Worm (Caenorhabditis elegans) whole organism, L1 larva: Measurements from ENCODE around the gene irld-27.

Source experiments
- C04F5.9 ChIP-seq: sonication (generic microtip); optimal IDR thresholded peaks from 2 replicates; lab custom pipeline; 2016; ENCODE audit warnings: missing genetic modification characterization, missing compliant biosample characterization
- Y116A8C.19 ChIP-seq: sonication (generic microtip); optimal IDR thresholded peaks from 2 replicates; lab custom pipeline; 2016; ENCODE audit warnings: missing compliant biosample characterization, missing genetic modification characterization, borderline replicate concordance
- alr-1 ChIP-seq: fragments of 200-800 bp; sonication (Bioruptor generic); optimal IDR thresholded peaks from 2 replicates; lab custom pipeline; 2018; ENCODE audit warnings: borderline replicate concordance, mild to moderate bottlenecking, missing genetic modification characterization, missing compliant biosample characterization
- ama-1 ChIP-seq: fragments of 150-350 bp; optimal IDR thresholded peaks from 2 replicates; lab custom pipeline; 2014
- blmp-1 ChIP-seq: fragments of 150-350 bp; optimal IDR thresholded peaks from 2 replicates; lab custom pipeline; 2014; ENCODE audit warnings: missing biosample characterization, missing genetic modification characterization
- ceh-63 ChIP-seq: fragments of 200-800 bp; sonication (Bioruptor generic); optimal IDR thresholded peaks from 2 replicates; lab custom pipeline; 2018; ENCODE audit warnings: mild to moderate bottlenecking, missing genetic modification characterization, missing compliant biosample characterization
- ceh-82 ChIP-seq, 3 experiments: fragments of 150-350 bp in 1 of 3; sonication (generic microtip) in 2 of 3; optimal IDR thresholded peaks; 2 replicates each; lab custom pipeline; 2014 to 2017; ENCODE audit warnings: missing biosample characterization in 3 of 3, missing genetic modification characterization in 3 of 3
- dpl-1 ChIP-seq, 3 experiments: fragments of 150-350 bp in 2 of 3; sonication (generic microtip) in 1 of 3; optimal IDR thresholded peaks; 2 replicates each; lab custom pipeline; 2014 to 2017; ENCODE audit warnings: missing biosample characterization in 3 of 3, missing genetic modification characterization in 3 of 3, missing genetic modification reagents in 3 of 3
- efl-1 ChIP-seq, 4 experiments: fragments of 150-350 bp; optimal IDR thresholded peaks in 3 of 4; peaks in 1 of 4; 1 replicate in 1 of 4; 2 replicates in 3 of 4; lab custom pipeline; 2014; ENCODE audit warnings: missing biosample characterization in 2 of 4, missing genetic modification characterization in 2 of 4, missing genetic modification reagents in 2 of 4
- efl-3 ChIP-seq: fragments of 200-800 bp; sonication (Bioruptor generic); optimal IDR thresholded peaks from 2 replicates; lab custom pipeline; 2018; ENCODE audit warnings: mild to moderate bottlenecking, missing genetic modification characterization, missing compliant biosample characterization
- egl-13 ChIP-seq: sonication (generic microtip); optimal IDR thresholded peaks from 2 replicates; lab custom pipeline; 2016; ENCODE audit warnings: missing genotype, missing genetic modification reagents, missing genetic modification characterization, missing compliant biosample characterization
- fkh-10 ChIP-seq: sonication (generic microtip); optimal IDR thresholded peaks from 2 replicates; lab custom pipeline; 2017; ENCODE audit warnings: missing biosample characterization, missing genetic modification reagents, missing genetic modification characterization
- hlh-17 ChIP-seq: fragments of 200-800 bp; sonication (Bioruptor generic); optimal IDR thresholded peaks from 2 replicates; lab custom pipeline; 2018; ENCODE audit warnings: missing genetic modification characterization, mild to moderate bottlenecking, missing compliant biosample characterization, moderate library complexity, borderline replicate concordance
- hlh-4 ChIP-seq: sonication (generic microtip); optimal IDR thresholded peaks from 2 replicates; lab custom pipeline; 2016; ENCODE audit warnings: mild to moderate bottlenecking, missing genetic modification characterization, missing compliant biosample characterization
- lin-35 ChIP-seq, 2 experiments: fragments of 150-350 bp; optimal IDR thresholded peaks; 2 replicates each; lab custom pipeline; 2014; ENCODE audit warnings: missing biosample characterization in 2 of 2, missing genetic modification characterization in 2 of 2, missing genetic modification reagents in 2 of 2
- lsy-2 ChIP-seq, 2 experiments: fragments of 150-350 bp; optimal IDR thresholded peaks; 2 replicates each; lab custom pipeline; 2014; ENCODE audit warnings: missing biosample characterization in 2 of 2, missing genetic modification characterization in 2 of 2
- nhr-11 ChIP-seq: fragments of 150-350 bp; optimal IDR thresholded peaks from 2 replicates; lab custom pipeline; 2014; ENCODE audit warnings: missing biosample characterization, missing genetic modification characterization
- nhr-12 ChIP-seq: sonication (generic microtip); optimal IDR thresholded peaks from 2 replicates; lab custom pipeline; 2017; ENCODE audit warnings: missing biosample characterization, missing genetic modification characterization
- nhr-20 ChIP-seq: sonication (generic microtip); optimal IDR thresholded peaks from 2 replicates; lab custom pipeline; 2016; ENCODE audit warnings: mild to moderate bottlenecking, missing genetic modification characterization, missing compliant biosample characterization
- nhr-47 ChIP-seq: sonication (generic microtip); optimal IDR thresholded peaks from 2 replicates; lab custom pipeline; 2016; ENCODE audit warnings: mild to moderate bottlenecking, missing genetic modification characterization, moderate library complexity, missing compliant biosample characterization
- nhr-84 ChIP-seq: sonication (generic microtip); optimal IDR thresholded peaks from 2 replicates; lab custom pipeline; 2017; ENCODE audit warnings: missing biosample characterization, missing genetic modification characterization
- nhr-85 ChIP-seq: sonication (generic microtip); peaks from one replicate; lab custom pipeline; 2016; ENCODE audit warnings: missing genetic modification characterization, inconsistent platforms, missing compliant biosample characterization
- nhr-90 ChIP-seq: sonication (generic microtip); optimal IDR thresholded peaks from 2 replicates; lab custom pipeline; 2016; ENCODE audit warnings: mild to moderate bottlenecking, missing genetic modification characterization, missing compliant biosample characterization; ENCODE audit not compliant: poor library complexity
- snu-23 ChIP-seq: sonication (generic microtip); optimal IDR thresholded peaks from 2 replicates; lab custom pipeline; 2016; ENCODE audit warnings: missing genetic modification characterization, missing compliant biosample characterization
- sptf-1 ChIP-seq: fragments of 150-350 bp; optimal IDR thresholded peaks from 2 replicates; lab custom pipeline; 2014; ENCODE audit warnings: missing biosample characterization, missing genetic modification characterization
- tbx-2 ChIP-seq: sonication (generic microtip); optimal IDR thresholded peaks from 2 replicates; lab custom pipeline; 2016; ENCODE audit warnings: missing genetic modification characterization, missing compliant biosample characterization
- unc-130 ChIP-seq: fragments of 150-350 bp; optimal IDR thresholded peaks from 2 replicates; lab custom pipeline; 2017; ENCODE audit warnings: missing biosample characterization, missing genetic modification characterization, inconsistent platforms
- vab-15 ChIP-seq: sonication (generic microtip); optimal IDR thresholded peaks from 2 replicates; lab custom pipeline; 2017; ENCODE audit warnings: missing genotype, mild to moderate bottlenecking, missing genetic modification characterization, missing compliant biosample characterization
- zag-1 ChIP-seq: fragments of 150-350 bp; optimal IDR thresholded peaks from 2 replicates; lab custom pipeline; 2014; ENCODE audit warnings: missing biosample characterization, missing genetic modification characterization

irld-27 gene

DNA sequence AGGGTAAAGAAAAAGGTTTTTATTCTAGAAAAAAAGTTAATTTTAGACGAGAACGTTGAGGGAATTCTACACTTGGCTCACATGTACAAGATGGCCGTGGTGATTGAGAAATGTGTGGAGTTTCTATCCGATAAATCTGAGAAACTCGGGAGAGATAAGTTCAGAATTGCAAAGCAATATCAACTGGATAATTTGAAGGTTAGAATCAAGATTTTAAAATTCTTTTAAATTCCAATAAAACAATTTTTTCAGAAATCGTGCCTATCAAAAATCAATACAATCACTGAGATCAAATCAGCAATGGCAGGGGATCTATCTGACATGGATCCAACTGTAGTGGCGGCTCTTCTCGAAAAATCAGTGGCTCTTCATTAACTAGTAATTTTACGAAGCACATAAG lies 46.1 kb downstream of the irld-27 start, which contains the start of gene Y49F6C.2:
Gene Y49F6C.2, plus strand, starts transcription at position 301 of the 400 bp plus-strand sequence.
- TF ChIP-seq nhr-12 (tag; lab: Kevin White, UChicago) (no peak), hlh-17 (GFP tag; lab: Kevin White, UChicago) (no peak), ceh-82 (tag; optimal IDR thresholded peaks at IDR 0.05; lab: Kevin White, UChicago) (no peak), lsy-2 (tag; optimal IDR thresholded peaks at IDR 0.05; lab: Kevin White, UChicago) (no peak), blmp-1 (tag; lab: Kevin White, UChicago) (no peak), tbx-2 (tag; lab: Kevin White, UChicago) (no peak)
- TF ChIP-seq, all 84 proteins: peak for 0

DNA sequence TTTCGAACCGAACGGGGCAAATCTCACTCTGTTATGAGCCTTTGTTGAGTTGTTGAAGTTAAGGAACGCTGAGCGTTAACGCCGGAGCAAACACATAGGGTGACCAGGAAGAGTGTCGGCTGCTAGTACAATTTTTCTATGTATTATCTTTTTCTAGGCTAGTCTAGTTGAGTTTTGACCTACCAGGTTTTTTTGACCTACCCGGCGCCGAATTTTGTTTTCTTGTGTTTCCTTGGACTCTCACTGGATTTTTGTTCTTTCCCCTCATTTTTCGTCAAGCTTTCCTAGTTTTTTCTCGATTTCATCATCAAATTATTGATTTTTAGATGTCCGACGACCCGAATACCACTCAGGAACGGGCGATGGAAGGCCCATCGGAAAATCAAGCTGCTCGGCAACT lies 49.4 kb downstream of the irld-27 start, which contains the start of gene T06D4.1:
Gene T06D4.1, plus strand, starts transcription at position 321 of the 400 bp plus-strand sequence.
- no peak for TF ChIP-seq nhr-20 (tag; lab: Kevin White, UChicago)
- no peak for TF ChIP-seq nhr-84
- no peak for TF ChIP-seq nhr-11 (tag; lab: Kevin White, UChicago)
- TF ChIP-seq fkh-10 = no peak
- no peak for TF ChIP-seq ama-1 (lab: Kevin White, UChicago)
- no peak for TF ChIP-seq ceh-63
- TF ChIP-seq zag-1 = no peak
- no peak for TF ChIP-seq nhr-90 (tag; lab: Kevin White, UChicago)
- TF ChIP-seq dpl-1 (GFP tag; optimal IDR thresholded peaks at IDR 0.05; lab: Kevin White, UChicago) = no peak
- TF ChIP-seq efl-3 (GFP tag; lab: Kevin White, UChicago) = no peak
- no peak for TF ChIP-seq efl-1 (optimal IDR thresholded peaks at IDR 0.05; lab: Kevin White, UChicago)
- TF ChIP-seq efl-1 (GFP tag; optimal IDR thresholded peaks at IDR 0.05 in 1 of 2; lab: Kevin White, UChicago) = no peak
- no peak for TF ChIP-seq unc-130
- TF ChIP-seq Y116A8C.19 (tag; lab: Kevin White, UChicago) = no peak
- TF ChIP-seq nhr-47 (tag; lab: Kevin White, UChicago) = no peak
- TF ChIP-seq snu-23 (GFP tag; lab: Kevin White, UChicago) = no peak
- TF ChIP-seq egl-13 (tag; lab: Kevin White, UChicago) = no peak
- TF ChIP-seq C04F5.9 (tag; lab: Kevin White, UChicago) = no peak

DNA sequence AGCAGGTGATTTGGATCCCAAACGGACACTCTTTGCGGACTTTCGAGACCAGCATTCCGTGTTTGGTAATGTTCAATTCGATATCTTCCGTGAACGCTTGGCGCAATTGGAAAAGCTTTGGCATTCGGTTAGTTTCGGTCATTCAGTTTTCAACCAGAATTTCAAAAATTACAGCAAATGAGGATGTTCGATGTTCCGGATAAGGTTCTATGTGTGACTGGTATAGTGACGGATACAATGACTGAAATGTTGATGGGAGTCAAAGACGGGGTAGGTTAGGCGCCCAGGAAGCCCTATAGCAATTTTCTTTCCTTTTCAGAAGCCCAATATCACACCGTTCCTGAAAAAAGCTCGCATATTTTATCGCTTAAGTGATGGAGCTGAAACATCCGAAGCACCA lies 51.0 kb downstream of the irld-27 start:
- TF ChIP-seq ama-1 (lab: Kevin White, UChicago) (no peak), nhr-20 (tag; lab: Kevin White, UChicago) (no peak), vab-15 (no peak), hlh-4 (tag; lab: Kevin White, UChicago) (no peak), alr-1 (tag; lab: Kevin White, UChicago) (no peak), nhr-90 (tag; lab: Kevin White, UChicago) (no peak), nhr-85 (tag; lab: Kevin White, UChicago) (no peak), sptf-1 (no peak), efl-3 (GFP tag; lab: Kevin White, UChicago) (no peak), lin-35 (GFP tag; optimal IDR thresholded peaks at IDR 0.05; lab: Kevin White, UChicago) (no peak)
